Fruit fly (Drosophila melanogaster) whole organism, embryonic: Measurements from ENCODE around the gene Cyp28c1.
A peak's percentile ranks its signal among the peaks of the same experiment; 100 is the strongest.

Source experiments
- Abd-B ChIP-seq: fragments of 200-800 bp; sonication (Bioruptor generic); optimal IDR thresholded peaks from 2 replicates; lab custom pipeline; 2018; ENCODE audit warnings: missing biosample characterization, mild to moderate bottlenecking, missing genetic modification characterization, moderate library complexity
- Asciz ChIP-seq: fragments of 200-800 bp; sonication (Bioruptor generic); optimal IDR thresholded peaks from 2 replicates; lab custom pipeline; 2017; ENCODE audit warnings: missing biosample characterization, mild to moderate bottlenecking, missing genetic modification characterization, missing genetic modification reagents
- Blimp-1 ChIP-seq: fragments of 200-800 bp; sonication (Bioruptor generic); optimal IDR thresholded peaks from 3 replicates; lab custom pipeline; 2018; ENCODE audit warnings: missing biosample characterization, missing genetic modification characterization, mild to moderate bottlenecking, moderate library complexity, missing genetic modification reagents
- CG10462 ChIP-seq: fragments of 200-800 bp; sonication (Bioruptor generic); optimal IDR thresholded peaks from 2 replicates; lab custom pipeline; 2016; ENCODE audit warnings: missing biosample characterization, missing genetic modification characterization
- CG10979 ChIP-seq: fragments of 200-800 bp; sonication (Bioruptor generic); optimal IDR thresholded peaks from 2 replicates; lab custom pipeline; 2018; ENCODE audit warnings: missing biosample characterization, mild to moderate bottlenecking, missing genetic modification characterization, moderate library complexity
- CG13287 ChIP-seq: fragments of 200-800 bp; sonication (Bioruptor generic); IDR thresholded peaks from 2 replicates; pipeline ENCODE4 v1.3.6; 2022; ENCODE audit warnings: missing biosample characterization, missing genetic modification characterization; ENCODE audit not compliant: partially characterized antibody
- CG13624 ChIP-seq: fragments of 200-800 bp; sonication (Bioruptor generic); optimal IDR thresholded peaks from 2 replicates; lab custom pipeline; 2016; ENCODE audit warnings: missing biosample characterization, missing genetic modification characterization
- CG13775 ChIP-seq: fragments of 200-800 bp; sonication (Bioruptor generic); optimal IDR thresholded peaks from 3 replicates; lab custom pipeline; 2017; ENCODE audit warnings: missing biosample characterization, mild to moderate bottlenecking, missing genetic modification characterization
- CG16813 ChIP-seq: fragments of 200-800 bp; sonication (Bioruptor generic); IDR thresholded peaks from 3 replicates; pipeline ENCODE4 v1.3.6; 2022; ENCODE audit warnings: missing biosample characterization, missing genetic modification characterization; ENCODE audit not compliant: partially characterized antibody
- CG17359 ChIP-seq: fragments of 200-800 bp; sonication (Bioruptor generic); optimal IDR thresholded peaks from 3 replicates; lab custom pipeline; 2018; ENCODE audit warnings: missing biosample characterization, mild to moderate bottlenecking, missing genetic modification characterization, moderate library complexity
- CG18011 ChIP-seq: fragments of 200-800 bp; sonication (Bioruptor generic); optimal IDR thresholded peaks from 2 replicates; lab custom pipeline; 2017; ENCODE audit warnings: missing biosample characterization, missing genetic modification characterization, mild to moderate bottlenecking, moderate library complexity, missing genotype
- CG33557 ChIP-seq: fragments of 200-800 bp; sonication (Bioruptor generic); optimal IDR thresholded peaks from 2 replicates; lab custom pipeline; 2019; ENCODE audit warnings: missing biosample characterization, mild to moderate bottlenecking, missing genetic modification characterization, moderate library complexity
- CG4707 ChIP-seq: fragments of 200-800 bp; sonication (Bioruptor generic); optimal IDR thresholded peaks from 2 replicates; lab custom pipeline; 2018; ENCODE audit warnings: missing biosample characterization, mild to moderate bottlenecking, missing genetic modification characterization, moderate library complexity
- CG4854 ChIP-seq: fragments of 200-800 bp; sonication (Bioruptor generic); optimal IDR thresholded peaks from 2 replicates; lab custom pipeline; 2016; ENCODE audit warnings: missing biosample characterization, missing genetic modification characterization, inconsistent platforms
- CG5180 ChIP-seq: fragments of 200-800 bp; sonication (Bioruptor generic); optimal IDR thresholded peaks from 3 replicates; lab custom pipeline; 2017; ENCODE audit warnings: missing biosample characterization, missing genetic modification characterization, mild to moderate bottlenecking, moderate library complexity, missing genetic modification reagents
- CG6854 ChIP-seq: fragments of 200-800 bp; sonication (Bioruptor generic); optimal IDR thresholded peaks from 3 replicates; lab custom pipeline; 2017; ENCODE audit warnings: missing biosample characterization, mild to moderate bottlenecking, missing genetic modification characterization
- CG7271 ChIP-seq: fragments of 200-800 bp; sonication (Bioruptor generic); optimal IDR thresholded peaks from 2 replicates; lab custom pipeline; 2018; ENCODE audit warnings: missing biosample characterization, mild to moderate bottlenecking, missing genetic modification characterization, moderate library complexity
- CG9215 ChIP-seq: fragments of 200-800 bp; sonication (Bioruptor generic); IDR thresholded peaks from 2 replicates; pipeline ENCODE4 v1.3.6; 2022; ENCODE audit warnings: missing biosample characterization, missing genetic modification characterization
- CHES-1-like ChIP-seq: fragments of 200-800 bp; sonication (Bioruptor generic); optimal IDR thresholded peaks from 2 replicates; lab custom pipeline; 2016; ENCODE audit warnings: missing biosample characterization, missing genetic modification characterization
- Camta ChIP-seq: fragments of 200-800 bp; sonication (Bioruptor generic); optimal IDR thresholded peaks from 2 replicates; lab custom pipeline; 2016; ENCODE audit warnings: missing biosample characterization, missing genetic modification characterization
- CoRest ChIP-seq: fragments of 200-800 bp; sonication (Bioruptor generic); optimal IDR thresholded peaks from 3 replicates; lab custom pipeline; 2018; ENCODE audit warnings: missing biosample characterization, mild to moderate bottlenecking, missing genetic modification characterization, moderate library complexity
- D19B ChIP-seq: fragments of 200-800 bp; sonication (Bioruptor generic); optimal IDR thresholded peaks from 2 replicates; lab custom pipeline; 2017; ENCODE audit warnings: missing biosample characterization, mild to moderate bottlenecking, missing genetic modification characterization
- Dad ChIP-seq: fragments of 200-800 bp; sonication (Bioruptor generic); optimal IDR thresholded peaks from 3 replicates; lab custom pipeline; 2016; ENCODE audit warnings: missing biosample characterization, missing genetic modification characterization
- Dek ChIP-seq: fragments of 200-800 bp; sonication (Bioruptor generic); optimal IDR thresholded peaks from 3 replicates; lab custom pipeline; 2019; ENCODE audit warnings: missing biosample characterization, mild to moderate bottlenecking, missing genetic modification characterization, moderate library complexity
- Dfd ChIP-seq, 2 experiments: fragments of >200 bp; optimal IDR thresholded peaks; 2 replicates each; lab custom pipeline; 2017; ENCODE audit warnings: missing biosample characterization in 2 of 2, missing genetic modification characterization in 2 of 2
- Dip2 ChIP-seq: fragments of 200-800 bp; sonication (Bioruptor generic); IDR thresholded peaks from 2 replicates; pipeline ENCODE4 v1.3.6; 2022; ENCODE audit warnings: missing biosample characterization, missing genetic modification characterization
- E2f2 ChIP-seq: fragments of 200-800 bp; sonication (Bioruptor generic); IDR thresholded peaks from 2 replicates; pipeline ENCODE4 v1.3.6; 2022; ENCODE audit warnings: missing biosample characterization, missing genetic modification characterization
- Elba2 ChIP-seq: fragments of 200-800 bp; sonication (Bioruptor generic); optimal IDR thresholded peaks from 3 replicates; lab custom pipeline; 2016; ENCODE audit warnings: missing biosample characterization, missing genetic modification characterization
- HHEX ChIP-seq: fragments of 200-800 bp; sonication (Bioruptor generic); optimal IDR thresholded peaks from 3 replicates; lab custom pipeline; 2017; ENCODE audit warnings: missing biosample characterization, mild to moderate bottlenecking, missing genetic modification characterization, missing genetic modification reagents
- MESR4 ChIP-seq: fragments of 200-800 bp; sonication (Bioruptor generic); optimal IDR thresholded peaks from 2 replicates; lab custom pipeline; 2018; ENCODE audit warnings: missing biosample characterization, mild to moderate bottlenecking, missing genetic modification characterization, moderate library complexity
- NC2β ChIP-seq: fragments of 200-800 bp; sonication (Bioruptor generic); optimal IDR thresholded peaks from 2 replicates; lab custom pipeline; 2016; ENCODE audit warnings: missing biosample characterization, missing genetic modification characterization
- Nf-YB ChIP-seq: fragments of 200-800 bp; sonication (Bioruptor generic); optimal IDR thresholded peaks from 3 replicates; lab custom pipeline; 2019; ENCODE audit warnings: missing biosample characterization, mild to moderate bottlenecking, missing genetic modification characterization, moderate library complexity
- Ptx1 ChIP-seq: fragments of 200-800 bp; sonication (Bioruptor generic); IDR thresholded peaks from 2 replicates; pipeline ENCODE4 v1.3.6; 2022; ENCODE audit warnings: missing biosample characterization, missing genetic modification characterization
- Stat92E ChIP-seq, 3 experiments: fragments of >200 bp in 2 of 3; fragments of 200-800 bp in 1 of 3; sonication (Bioruptor generic) in 1 of 3; optimal IDR thresholded peaks; 2 replicates each; lab custom pipeline; 2017 to 2019; ENCODE audit warnings: missing biosample characterization in 3 of 3, missing genetic modification characterization in 3 of 3, mild to moderate bottlenecking in 1 of 3, moderate library complexity in 1 of 3
- Trl ChIP-seq, 3 experiments: fragments of >200 bp in 2 of 3; fragments of 200-800 bp in 1 of 3; sonication (Bioruptor generic) in 1 of 3; optimal IDR thresholded peaks; 2 replicates in 1 of 3; 3 replicates in 2 of 3; lab custom pipeline; 2016 to 2017; ENCODE audit warnings: missing biosample characterization in 1 of 3, missing genetic modification characterization in 1 of 3
- Xbp1 ChIP-seq: fragments of 200-800 bp; sonication (Bioruptor generic); optimal IDR thresholded peaks from 3 replicates; lab custom pipeline; 2016; ENCODE audit warnings: missing biosample characterization, mild to moderate bottlenecking, missing genetic modification characterization
- Xrp1 ChIP-seq: fragments of 200-800 bp; sonication (Bioruptor generic); IDR thresholded peaks from 2 replicates; pipeline ENCODE4 v1.3.6; 2022; ENCODE audit warnings: missing biosample characterization, missing genetic modification characterization
- YL-1 ChIP-seq: fragments of 200-800 bp; sonication (Bioruptor generic); optimal IDR thresholded peaks from 3 replicates; lab custom pipeline; 2017; ENCODE audit warnings: missing biosample characterization, mild to moderate bottlenecking, missing genetic modification characterization
- ap ChIP-seq: fragments of 200-800 bp; sonication (Bioruptor generic); IDR thresholded peaks from 2 replicates; pipeline ENCODE4 v1.3.6; 2022; ENCODE audit warnings: missing biosample characterization, missing genetic modification characterization
- cato ChIP-seq: fragments of 200-800 bp; sonication (Bioruptor generic); optimal IDR thresholded peaks from 2 replicates; lab custom pipeline; 2016; ENCODE audit warnings: missing biosample characterization, missing genetic modification characterization, borderline replicate concordance
- dimm ChIP-seq: fragments of 200-800 bp; sonication (Bioruptor generic); IDR thresholded peaks from 2 replicates; pipeline ENCODE4 v1.3.6; 2022; ENCODE audit warnings: missing biosample characterization, missing genetic modification characterization
- fu2 ChIP-seq: fragments of 200-800 bp; sonication (Bioruptor generic); optimal IDR thresholded peaks from 2 replicates; lab custom pipeline; 2016; ENCODE audit warnings: missing biosample characterization, missing genetic modification characterization
- gt ChIP-seq: fragments of 200-800 bp; sonication (Bioruptor generic); IDR thresholded peaks from 2 replicates; pipeline ENCODE4 v1.3.6; 2022; ENCODE audit warnings: missing biosample characterization, missing genetic modification characterization
- lbe ChIP-seq: fragments of 200-800 bp; sonication (Bioruptor generic); optimal IDR thresholded peaks from 2 replicates; lab custom pipeline; 2016; ENCODE audit warnings: missing biosample characterization, mild to moderate bottlenecking, missing genetic modification characterization
- peb ChIP-seq: fragments of 200-800 bp; sonication (Bioruptor generic); IDR thresholded peaks from 2 replicates; pipeline ENCODE4 v1.3.6; 2022; ENCODE audit warnings: missing biosample characterization, missing genetic modification characterization
- psq ChIP-seq: fragments of 200-800 bp; sonication (Bioruptor generic); optimal IDR thresholded peaks from 2 replicates; lab custom pipeline; 2017; ENCODE audit warnings: missing biosample characterization, missing genetic modification characterization
- pzg ChIP-seq: fragments of 200-800 bp; sonication (Bioruptor generic); optimal IDR thresholded peaks from 3 replicates; lab custom pipeline; 2018; ENCODE audit warnings: missing biosample characterization, mild to moderate bottlenecking, missing genetic modification characterization, moderate library complexity
- sob ChIP-seq: fragments of 200-800 bp; sonication (Bioruptor generic); IDR thresholded peaks from 2 replicates; pipeline ENCODE4 v1.3.6; 2022; ENCODE audit warnings: missing biosample characterization, missing genetic modification characterization
- zf30C ChIP-seq: fragments of 200-800 bp; sonication (Bioruptor generic); optimal IDR thresholded peaks from 3 replicates; lab custom pipeline; 2018; ENCODE audit warnings: missing biosample characterization, mild to moderate bottlenecking, missing genetic modification characterization

The Cyp28c1 gene

dm6 chrX:11805066-11805766 lies 34.2 kb upstream of the Cyp28c1 start (continued):
- TF ChIP-seq Dfd (GFP tag; optimal IDR thresholded peaks at IDR 0.05; lab: Kevin White, UChicago) (no peak), Nf-YB (GFP tag; lab: Kevin White, UChicago) (peak; percentile 71), Elba2 (no peak), Asciz (GFP tag; lab: Kevin White, UChicago) (no peak), Ptx1 (no peak), zf30C (GFP tag; lab: Kevin White, UChicago) (peak; percentile 38), CG13624 (GFP tag; lab: Kevin White, UChicago) (no peak), Abd-B (GFP tag; lab: Kevin White, UChicago) (no peak), MESR4 (GFP tag; lab: Kevin White, UChicago) (peak; percentile 1), CG4707 (GFP tag; lab: Kevin White, UChicago) (no peak), CG10462 (GFP tag; lab: Kevin White, UChicago) (no peak), CG13287 (GFP tag; lab: Robert Waterston, UW) (no peak), NC2β (no peak), sob (GFP tag; lab: Robert Waterston, UW) (no peak), Dip2 (GFP tag; lab: Robert Waterston, UW) (no peak), YL-1 (GFP tag; lab: Kevin White, UChicago) (peak; percentile 29), CG5180 (GFP tag; lab: Kevin White, UChicago) (no peak), lbe (GFP tag; lab: Kevin White, UChicago) (no peak), D19B (GFP tag; lab: Kevin White, UChicago) (no peak), CG17359 (peak; percentile 5), CG4854 (no peak), CoRest (tag; lab: Kevin White, UChicago) (no peak), Camta (GFP tag; lab: Kevin White, UChicago) (no peak), gt (GFP tag; lab: Robert Waterston, UW) (no peak), CG7271 (tag; lab: Kevin White, UChicago) (no peak), CG16813 (no peak), HHEX (GFP tag; lab: Kevin White, UChicago) (no peak), ap (GFP tag; lab: Robert Waterston, UW) (no peak), CHES-1-like (no peak), dimm (GFP tag; lab: Robert Waterston, UW) (no peak), Dad (GFP tag; lab: Kevin White, UChicago) (no peak), Dek (tag; lab: Kevin White, UChicago) (no peak), pzg (peak; percentile 12), CG18011 (no peak), CG33557 (GFP tag; lab: Kevin White, UChicago) (no peak), CG13775 (GFP tag; lab: Kevin White, UChicago) (no peak), Blimp-1 (no peak), Xbp1 (GFP tag; lab: Kevin White, UChicago) (peak; percentile 98), peb (GFP tag; lab: Robert Waterston, UW) (no peak), E2f2 (GFP tag; lab: Robert Waterston, UW) (no peak), CG10979 (tag; lab: Kevin White, UChicago) (no peak), Trl (optimal IDR thresholded peaks at IDR 0.05; lab: Kevin White, UChicago) (peak; percentile 71 to 87), Trl (GFP tag; optimal IDR thresholded peaks at IDR 0.05; lab: Kevin White, UChicago) (peak; percentile 51), CG9215 (GFP tag; lab: Robert Waterston, UW) (no peak), cato (GFP tag; lab: Kevin White, UChicago) (no peak), CG6854 (no peak), fu2 (GFP tag; lab: Kevin White, UChicago) (no peak), Xrp1 (no peak), Stat92E (GFP tag; optimal IDR thresholded peaks at IDR 0.05; lab: Kevin White, UChicago) (no peak), psq (GFP tag; lab: Kevin White, UChicago) (no peak)
